Worm (Caenorhabditis elegans): ENCODE results near the gene F40G12.11.
"Not testable (repeated sequence)": the region's sequence is repeated elsewhere in the genome, so short reads cannot be mapped to it uniquely, and the experiment has no call there.

F40G12.11 gene

ce11 chrV:14306771-14307170, 20.8 kb downstream of the F40G12.11 start, which contains the start of gene spig-4:
Gene spig-4 (minus strand): TSS chrV:14306871.
- not testable (repeated sequence) for TF ChIP-seq ceh-48 (tag; optimal IDR thresholded peaks at IDR 0.05); nhr-232 (tag; optimal IDR thresholded peaks at IDR 0.05); K09A11.1 (tag; optimal IDR thresholded peaks at IDR 0.05; ENCODE audit: insufficient read depth)

- TF ChIP-seq fkh-6, ahr-1, K02D7.2 (tag; optimal IDR thresholded peaks at IDR 0.05): not testable (repeated sequence)
These were observed 22.2 kb downstream of the F40G12.11 start, which contains the start of gene spig-5 for ce11 chrV:14308164-14308563. Gene spig-5 (plus strand): TSS chrV:14308464.

ce11 chrV:14309632-14310031, 23.7 kb downstream of the F40G12.11 start, which contains the start of gene F14D7.14:
Gene F14D7.14 (plus strand): TSS chrV:14309932.
- TF ChIP-seq ceh-6 (GFP tag; optimal IDR thresholded peaks at IDR 0.05); F13H6.1 (tag; optimal IDR thresholded peaks at IDR 0.05); dve-1 (tag; optimal IDR thresholded peaks at IDR 0.05): not testable (repeated sequence)

- TF ChIP-seq K02D7.2 (tag; optimal IDR thresholded peaks at IDR 0.05), result no peak
- no peak for TF ChIP-seq ceh-18 (tag; optimal IDR thresholded peaks at IDR 0.05)
- TF ChIP-seq hlh-13 (GFP tag; optimal IDR thresholded peaks at IDR 0.05), result no peak
- no peak for TF ChIP-seq pax-1 (tag; optimal IDR thresholded peaks at IDR 0.05)
- TF ChIP-seq ahr-1 (tag; optimal IDR thresholded peaks at IDR 0.05), result no peak
- TF ChIP-seq pag-3 (tag; optimal IDR thresholded peaks at IDR 0.05; ENCODE audit: borderline replicate concordance), result no peak
- TF ChIP-seq elt-4 (tag; optimal IDR thresholded peaks at IDR 0.05), result no peak
- no peak for TF ChIP-seq lim-6 (tag; optimal IDR thresholded peaks at IDR 0.05)
- TF ChIP-seq dve-1 (tag; optimal IDR thresholded peaks at IDR 0.05), result no peak
- TF ChIP-seq hlh-15 (tag; optimal IDR thresholded peaks at IDR 0.05), result no peak
These were observed 25.1 kb downstream of the F40G12.11 start, which contains the start of gene ddn-3 for ce11 chrV:14311115-14311514. Gene ddn-3 (minus strand): TSS chrV:14311215.

- TF ChIP-seq pat-9 (tag; optimal IDR thresholded peaks at IDR 0.05) (no peak), K02D7.2 (tag; optimal IDR thresholded peaks at IDR 0.05) (no peak), sox-2 (GFP tag; IDR thresholded peaks at IDR 0.05) (no peak), ets-4 (tag; optimal IDR thresholded peaks at IDR 0.05) (no peak), Y22D7AL.16 (tag; optimal IDR thresholded peaks at IDR 0.05) (no peak), ceh-34 (tag; optimal IDR thresholded peaks at IDR 0.05) (no peak), nhr-11 (tag; optimal IDR thresholded peaks at IDR 0.05) (no peak), pax-1 (tag; optimal IDR thresholded peaks at IDR 0.05) (no peak), ceh-9 (tag; optimal IDR thresholded peaks at IDR 0.05) (no peak), hlh-8 (tag; optimal IDR thresholded peaks at IDR 0.05) (no peak), tbx-7 (tag; optimal IDR thresholded peaks at IDR 0.05) (no peak), elt-2 (tag; optimal IDR thresholded peaks at IDR 0.05) (no peak), zip-5 (tag; optimal IDR thresholded peaks at IDR 0.05) (no peak), ahr-1 (tag; optimal IDR thresholded peaks at IDR 0.05) (no peak), unc-86 (tag; optimal IDR thresholded peaks at IDR 0.05) (no peak), sdc-2 (tag; optimal IDR thresholded peaks at IDR 0.05) (no peak), fax-1 (tag; optimal IDR thresholded peaks at IDR 0.05) (no peak), dmd-4 (tag; optimal IDR thresholded peaks at IDR 0.05; ENCODE audit: borderline replicate concordance) (no peak)
These were observed 26.7 kb downstream of the F40G12.11 start, which contains the start of gene F14D7.8 for ce11 chrV:14312695-14313094. Gene F14D7.8 (minus strand): TSS chrV:14312795.

- no peak for TF ChIP-seq fkh-10 (GFP tag; optimal IDR thresholded peaks at IDR 0.05)
- TF ChIP-seq ceh-18 (tag; optimal IDR thresholded peaks at IDR 0.05), result no peak
- TF ChIP-seq fkh-6 (tag; optimal IDR thresholded peaks at IDR 0.05), result no peak
These were observed 28.3 kb downstream of the F40G12.11 start, which contains the start of gene F47B8.1 for ce11 chrV:14314236-14314635. Gene F47B8.1 (minus strand): TSS chrV:14314336.

Measured in whole organism, late embryonic.